Fruit fly (Drosophila melanogaster): ENCODE data around the gene kud.

- TF ChIP-seq gl (tag; optimal IDR thresholded peaks at IDR 0.05) (no peak), Snoo (tag; optimal IDR thresholded peaks at IDR 0.05) (no peak), D1 (tag; optimal IDR thresholded peaks at IDR 0.05) (no peak), CG32121 (GFP tag; IDR thresholded peaks at IDR 0.05) (no peak), Pif1B (GFP tag; optimal IDR thresholded peaks at IDR 0.05) (no peak), EcR (GFP tag; optimal IDR thresholded peaks at IDR 0.05) (no peak), CG9948 (tag; optimal IDR thresholded peaks at IDR 0.05) (no peak), CG4496 (GFP tag; IDR thresholded peaks at IDR 0.05) (no peak)
These were observed 25.9 kb upstream of the kud start for dm6 chr3L:16870723-16871137.

Measured in whole organism, pupa.